Worm (Caenorhabditis elegans) whole organism, young adult: ENCODE results near the gene C50B8.4.

Experiments used
- B0035.1 ChIP-seq: sonication (generic microtip); optimal IDR thresholded peaks from 2 replicates; lab custom pipeline; 2016; ENCODE audit warnings: missing genetic modification characterization, mild to moderate bottlenecking, missing compliant biosample characterization, missing genotype, missing genetic modification reagents
- B0336.3 ChIP-seq: fragments of 200-800 bp; sonication (Bioruptor generic); IDR thresholded peaks from 2 replicates; pipeline ENCODE4 v1.3.6; 2022; ENCODE audit warnings: missing genetic modification characterization, missing compliant biosample characterization
- D2030.7 ChIP-seq: fragments of 200-800 bp; sonication (Bioruptor generic); IDR thresholded peaks from 2 replicates; pipeline ENCODE4 v1.3.6; 2022; ENCODE audit warnings: missing genetic modification reagents, missing genetic modification characterization, missing compliant biosample characterization
- F22D6.2 ChIP-seq: sonication (generic microtip); optimal IDR thresholded peaks from 2 replicates; lab custom pipeline; 2016; ENCODE audit warnings: mild to moderate bottlenecking, missing genetic modification characterization, missing compliant biosample characterization
- F23B12.7 ChIP-seq: sonication (generic microtip); optimal IDR thresholded peaks from 2 replicates; lab custom pipeline; 2017; ENCODE audit warnings: missing genetic modification characterization, mild to moderate bottlenecking, missing compliant biosample characterization, antibody characterized with exemption, moderate library complexity; ENCODE audit not compliant: insufficient read depth
- K12H6.12 ChIP-seq: fragments of 200-800 bp; sonication (Bioruptor generic); optimal IDR thresholded peaks from 2 replicates; lab custom pipeline; 2018; ENCODE audit warnings: mild to moderate bottlenecking, missing genetic modification characterization, missing compliant biosample characterization
- Y79H2A.3 ChIP-seq: fragments of 200-800 bp; sonication (Bioruptor generic); conservative IDR thresholded peaks from 2 replicates; pipeline ENCODE4 v1.3.6; 2022; ENCODE audit warnings: missing genetic modification reagents, missing genetic modification characterization, missing compliant biosample characterization
- Y95B8A.8 ChIP-seq: fragments of 200-800 bp; sonication (Bioruptor generic); IDR thresholded peaks from 2 replicates; pipeline ENCODE4 v1.3.6; 2022; ENCODE audit warnings: missing genetic modification reagents, missing genetic modification characterization, missing compliant biosample characterization
- ZK185.1 ChIP-seq: sonication (generic microtip); optimal IDR thresholded peaks from 2 replicates; lab custom pipeline; 2016; ENCODE audit warnings: mild to moderate bottlenecking, missing genetic modification characterization, missing compliant biosample characterization; ENCODE audit not compliant: poor library complexity, severe bottlenecking
- aptf-2 ChIP-seq: fragments of 200-800 bp; sonication (Bioruptor generic); conservative IDR thresholded peaks from 2 replicates; pipeline ENCODE4 v1.3.6; 2022; ENCODE audit warnings: missing genetic modification reagents, missing genetic modification characterization, missing compliant biosample characterization
- aptf-3 ChIP-seq: fragments of 200-800 bp; sonication (Bioruptor generic); IDR thresholded peaks from 2 replicates; pipeline ENCODE4 v1.3.6; 2022; ENCODE audit warnings: missing genetic modification characterization, missing compliant biosample characterization
- atf-7 ChIP-seq: sonication (generic microtip); optimal IDR thresholded peaks from 2 replicates; lab custom pipeline; 2017; ENCODE audit warnings: mild to moderate bottlenecking, missing genetic modification characterization, missing compliant biosample characterization
- attf-3 ChIP-seq: fragments of 200-800 bp; sonication (Bioruptor generic); conservative IDR thresholded peaks from 2 replicates; pipeline ENCODE4 v1.3.6; 2022; ENCODE audit warnings: missing genetic modification reagents, missing genetic modification characterization, missing compliant biosample characterization
- attf-5 ChIP-seq: fragments of 200-800 bp; sonication (Bioruptor generic); optimal IDR thresholded peaks from 2 replicates; lab custom pipeline; 2018; ENCODE audit warnings: mild to moderate bottlenecking, missing genetic modification characterization, missing compliant biosample characterization
- bed-2 ChIP-seq: fragments of 200-800 bp; sonication (Bioruptor generic); IDR thresholded peaks from 2 replicates; pipeline ENCODE4 v1.3.6; 2022; ENCODE audit warnings: missing genetic modification reagents, missing genetic modification characterization, missing compliant biosample characterization
- ccch-3 ChIP-seq: fragments of 200-800 bp; sonication (Bioruptor generic); optimal IDR thresholded peaks from 2 replicates; lab custom pipeline; 2018; ENCODE audit warnings: mild to moderate bottlenecking, missing genetic modification characterization, missing compliant biosample characterization
- cebp-1 ChIP-seq, 2 experiments: fragments of 200-800 bp in 1 of 2; sonication (Bioruptor generic) in 1 of 2; sonication (generic microtip) in 1 of 2; IDR thresholded peaks in 1 of 2; optimal IDR thresholded peaks in 1 of 2; 2 replicates each; pipeline versions ENCODE4 v1.3.6 to Lab custom; 2017 to 2022; ENCODE audit warnings: missing compliant biosample characterization in 2 of 2, missing genetic modification characterization in 2 of 2, mild to moderate bottlenecking in 1 of 2, missing genetic modification reagents in 1 of 2, moderate library complexity in 1 of 2
- ceh-27 ChIP-seq: fragments of 200-800 bp; sonication (Bioruptor generic); optimal IDR thresholded peaks from 2 replicates; lab custom pipeline; 2018; ENCODE audit warnings: mild to moderate bottlenecking, missing genetic modification characterization, moderate library complexity, missing compliant biosample characterization
- ceh-79 ChIP-seq: sonication (generic microtip); optimal IDR thresholded peaks from 2 replicates; lab custom pipeline; 2017; ENCODE audit warnings: mild to moderate bottlenecking, missing genetic modification characterization, missing compliant biosample characterization
- efl-1 ChIP-seq: fragments of 150-350 bp; optimal IDR thresholded peaks from 2 replicates; lab custom pipeline; 2014; ENCODE audit warnings: missing biosample characterization, missing genetic modification reagents, missing genetic modification characterization
- hmg-1.2 ChIP-seq: fragments of 200-800 bp; sonication (Bioruptor generic); IDR thresholded peaks from 2 replicates; pipeline ENCODE4 v1.3.6; 2022; ENCODE audit warnings: missing genetic modification reagents, missing genetic modification characterization, missing compliant biosample characterization
- hsf-1 ChIP-seq: fragments of 200-800 bp; sonication (Bioruptor generic); IDR thresholded peaks from 2 replicates; pipeline ENCODE4 v1.3.6; 2022; ENCODE audit warnings: missing genetic modification reagents, missing genetic modification characterization, missing compliant biosample characterization
- let-526 ChIP-seq: fragments of 200-800 bp; sonication (Bioruptor generic); IDR thresholded peaks from 2 replicates; pipeline ENCODE4 v1.3.6; 2022; ENCODE audit warnings: missing genetic modification reagents, missing genetic modification characterization, missing compliant biosample characterization
- lin-26 ChIP-seq: fragments of 200-800 bp; sonication (Bioruptor generic); IDR thresholded peaks from 2 replicates; pipeline ENCODE4 v1.3.6; 2022; ENCODE audit warnings: missing genetic modification reagents, missing genetic modification characterization, missing compliant biosample characterization
- lin-35 ChIP-seq, 3 experiments: fragments of 150-350 bp in 2 of 3; sonication (generic microtip) in 1 of 3; optimal IDR thresholded peaks; 2 replicates each; lab custom pipeline; 2014 to 2018; ENCODE audit warnings: missing biosample characterization in 3 of 3, missing genetic modification characterization in 3 of 3, missing genetic modification reagents in 3 of 3
- lin-40 ChIP-seq: sonication (generic microtip); optimal IDR thresholded peaks from 2 replicates; lab custom pipeline; 2016; ENCODE audit warnings: missing genetic modification characterization, mild to moderate bottlenecking, missing compliant biosample characterization, missing genotype, missing genetic modification reagents
- lin-54 ChIP-seq: fragments of 200-800 bp; sonication (Bioruptor generic); optimal IDR thresholded peaks from 2 replicates; lab custom pipeline; 2018; ENCODE audit warnings: mild to moderate bottlenecking, missing genetic modification characterization, missing compliant biosample characterization
- lsy-27 ChIP-seq: sonication (generic microtip); optimal IDR thresholded peaks from 2 replicates; lab custom pipeline; 2017; ENCODE audit warnings: missing genetic modification characterization, mild to moderate bottlenecking, missing compliant biosample characterization, antibody characterized with exemption, missing genotype, borderline replicate concordance; ENCODE audit not compliant: insufficient read depth
- mcd-1 ChIP-seq: fragments of 200-800 bp; sonication (Bioruptor generic); IDR thresholded peaks from 2 replicates; pipeline ENCODE4 v1.3.6; 2022; ENCODE audit warnings: missing genetic modification reagents, missing genetic modification characterization, missing compliant biosample characterization
- mxl-1 ChIP-seq: sonication (generic microtip); optimal IDR thresholded peaks from 2 replicates; lab custom pipeline; 2016; ENCODE audit warnings: missing genetic modification characterization, missing compliant biosample characterization
- nfya-1 ChIP-seq: sonication (generic microtip); optimal IDR thresholded peaks from 2 replicates; lab custom pipeline; 2017; ENCODE audit warnings: antibody characterized with exemption, missing compliant biosample characterization, missing genetic modification characterization, borderline replicate concordance; ENCODE audit not compliant: insufficient read depth
- nhr-120 ChIP-seq: fragments of 200-800 bp; sonication (Bioruptor generic); IDR thresholded peaks from 2 replicates; pipeline ENCODE4 v1.3.6; 2022; ENCODE audit warnings: missing genetic modification characterization, missing compliant biosample characterization
- nhr-80 ChIP-seq: sonication (generic microtip); optimal IDR thresholded peaks from 2 replicates; lab custom pipeline; 2016; ENCODE audit warnings: missing genetic modification characterization, missing compliant biosample characterization
- nhr-90 ChIP-seq: sonication (generic microtip); optimal IDR thresholded peaks from 2 replicates; lab custom pipeline; 2016; ENCODE audit warnings: missing genotype, mild to moderate bottlenecking, missing genetic modification characterization, missing compliant biosample characterization
- rpc-1 ChIP-seq, 2 experiments: fragments of 150-350 bp in 1 of 2; sonication (generic microtip) in 1 of 2; optimal IDR thresholded peaks; 2 replicates each; lab custom pipeline; 2014 to 2018; ENCODE audit warnings: missing biosample characterization in 1 of 2, missing genetic modification characterization in 1 of 2, missing genetic modification reagents in 1 of 2, missing genotype in 1 of 2
- snpc-3.4 ChIP-seq: sonication (generic microtip); optimal IDR thresholded peaks from 2 replicates; lab custom pipeline; 2017; ENCODE audit warnings: missing genetic modification characterization, mild to moderate bottlenecking, missing compliant biosample characterization, antibody characterized with exemption, moderate library complexity, missing genotype, missing genetic modification reagents
- snpc-4 ChIP-seq, 5 experiments: fragments of 150-350 bp in 1 of 5; sonication (generic microtip) in 4 of 5; optimal IDR thresholded peaks; 2 replicates each; lab custom pipeline; 2014 to 2018; ENCODE audit warnings: missing genetic modification characterization in 5 of 5, missing biosample characterization in 3 of 5, antibody characterized with exemption in 2 of 5, mild to moderate bottlenecking in 2 of 5, missing compliant biosample characterization in 2 of 5, missing genotype in 2 of 5, moderate library complexity in 2 of 5, missing genetic modification reagents in 1 of 5
- tbp1 ChIP-seq: fragments of 200-800 bp; sonication (Bioruptor generic); optimal IDR thresholded peaks from 2 replicates; lab custom pipeline; 2018; ENCODE audit warnings: mild to moderate bottlenecking, missing genetic modification characterization, missing compliant biosample characterization
- unc-130 ChIP-seq: sonication (generic microtip); optimal IDR thresholded peaks from 2 replicates; lab custom pipeline; 2016; ENCODE audit warnings: missing genetic modification reagents, missing genetic modification characterization, missing compliant biosample characterization
- xnd-1 ChIP-seq: sonication (generic microtip); optimal IDR thresholded peaks from 2 replicates; lab custom pipeline; 2016; ENCODE audit warnings: missing genotype, missing genetic modification reagents, missing genetic modification characterization, missing compliant biosample characterization
- zfh-2 ChIP-seq: fragments of 200-800 bp; sonication (Bioruptor generic); conservative IDR thresholded peaks from 2 replicates; pipeline ENCODE4 v1.3.6; 2022; ENCODE audit warnings: missing genetic modification reagents, missing genetic modification characterization, missing compliant biosample characterization
- ztf-25 ChIP-seq: fragments of 200-800 bp; sonication (Bioruptor generic); IDR thresholded peaks from 2 replicates; pipeline ENCODE4 v1.3.6; 2022; ENCODE audit warnings: missing genetic modification reagents, missing genetic modification characterization, missing compliant biosample characterization

C50B8.4 gene

DNA sequence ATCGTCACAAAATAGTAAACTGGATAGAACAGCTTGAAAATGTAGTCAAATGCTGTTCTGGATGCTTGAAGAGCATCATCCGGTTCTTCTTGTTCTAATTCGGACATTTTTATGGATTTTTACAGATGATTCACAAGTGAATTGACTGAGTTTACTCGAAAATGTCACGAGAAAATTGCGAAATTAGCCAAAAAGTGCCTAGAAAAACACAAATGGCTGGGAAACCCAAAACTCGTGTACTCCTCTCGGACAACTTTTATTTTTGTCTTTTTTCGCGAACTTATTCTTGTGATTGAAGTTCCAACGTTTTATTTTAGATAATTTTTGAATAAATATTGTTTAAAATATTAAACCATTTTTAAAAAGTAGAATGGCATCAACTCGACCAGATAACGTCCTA, 20.2 kb upstream of the C50B8.4 start, which contains the start of the genes C56A3.4 and C56A3.5:
Gene C56A3.4, minus strand, starts transcription at position 154 of the 400 bp plus-strand sequence.
Gene C56A3.5, plus strand, starts transcription at position 367 of the 400 bp plus-strand sequence.
- TF ChIP-seq ztf-25 (0 out of 2 replicates have a peak, but pooled peaks have one; percentile 10), mcd-1 (GFP tag; lab: Robert Waterston, UW) (peak; percentile 60), ZK185.1 (peak; percentile 48), lin-40 (tag; lab: Kevin White, UChicago) (peak; percentile 4), nhr-120 (no peak), let-526 (GFP tag; lab: Robert Waterston, UW) (peak; percentile 63; the same call in 1 of the 2 replicates), nhr-80 (tag; lab: Kevin White, UChicago) (peak; percentile 26), unc-130 (peak; percentile 28), D2030.7 (GFP tag; lab: Robert Waterston, UW) (0 out of 2 replicates have a peak, but pooled peaks have one; percentile 26), attf-3 (GFP tag; lab: Robert Waterston, UW) (0 out of 2 replicates have a peak, but pooled peaks have one; percentile 29), hmg-1.2 (GFP tag; lab: Robert Waterston, UW) (0 out of 2 replicates have a peak, but pooled peaks have one; percentile 21), ccch-3 (no peak), snpc-3.4 (no peak), K12H6.12 (peak; percentile 27), lin-35 (GFP tag; optimal IDR thresholded peaks at IDR 0.05; lab: Kevin White, UChicago) (peak in 1 of 3 experiments; percentile 20), rpc-1 (optimal IDR thresholded peaks at IDR 0.05; lab: Kevin White, UChicago) (no peak), rpc-1 (tag; optimal IDR thresholded peaks at IDR 0.05; lab: Kevin White, UChicago) (no peak), attf-5 (GFP tag; lab: Kevin White, UChicago) (peak; percentile 53), cebp-1 (GFP tag; IDR thresholded peaks at IDR 0.05; lab: Robert Waterston, UW) (peak; percentile 92), cebp-1 (tag; optimal IDR thresholded peaks at IDR 0.05; lab: Kevin White, UChicago) (peak; percentile 99), ceh-27 (GFP tag; lab: Kevin White, UChicago) (peak; percentile 58), snpc-4 (GFP tag; optimal IDR thresholded peaks at IDR 0.05; lab: Kevin White, UChicago) (no peak), snpc-4 (tag; optimal IDR thresholded peaks at IDR 0.05; lab: Kevin White, UChicago) (peak in 1 of 4 experiments; percentile 14), atf-7 (no peak)
- TF ChIP-seq, all 124 proteins: peak for 16

DNA sequence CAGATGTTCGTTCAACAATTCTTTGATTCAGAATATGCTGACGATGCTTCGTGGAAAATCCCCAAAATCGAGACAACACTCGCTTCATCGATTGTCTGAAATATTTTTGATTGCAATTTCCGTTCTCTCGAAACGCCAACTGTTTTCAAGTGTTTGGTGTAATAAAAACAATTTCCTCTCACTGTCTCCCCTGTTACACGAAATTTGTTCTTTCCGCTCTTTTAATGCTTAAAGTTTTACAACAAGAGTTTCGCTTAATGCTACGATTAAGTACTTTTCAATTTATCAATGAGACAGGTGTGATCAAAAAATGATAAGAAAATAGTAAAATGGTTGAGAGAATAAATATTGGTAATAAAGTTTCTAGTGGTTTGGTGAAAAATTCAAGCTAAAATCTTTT, 15.5 kb upstream of the C50B8.4 start, which contains the start of gene C56A3.6:
Gene C56A3.6, minus strand, starts transcription at position 101 of the 400 bp plus-strand sequence.
- TF ChIP-seq K12H6.12, result no peak
- no peak for TF ChIP-seq lsy-27 (tag; lab: Kevin White, UChicago)
- no peak for TF ChIP-seq nhr-90
- no peak for TF ChIP-seq attf-5 (GFP tag; lab: Kevin White, UChicago)
- TF ChIP-seq zfh-2, result no peak
- TF ChIP-seq aptf-3 (GFP tag; lab: Robert Waterston, UW), result no peak
- no peak for TF ChIP-seq xnd-1 (tag; lab: Kevin White, UChicago)
- no peak for TF ChIP-seq atf-7
- TF ChIP-seq, all 124 proteins: peak for 0

DNA sequence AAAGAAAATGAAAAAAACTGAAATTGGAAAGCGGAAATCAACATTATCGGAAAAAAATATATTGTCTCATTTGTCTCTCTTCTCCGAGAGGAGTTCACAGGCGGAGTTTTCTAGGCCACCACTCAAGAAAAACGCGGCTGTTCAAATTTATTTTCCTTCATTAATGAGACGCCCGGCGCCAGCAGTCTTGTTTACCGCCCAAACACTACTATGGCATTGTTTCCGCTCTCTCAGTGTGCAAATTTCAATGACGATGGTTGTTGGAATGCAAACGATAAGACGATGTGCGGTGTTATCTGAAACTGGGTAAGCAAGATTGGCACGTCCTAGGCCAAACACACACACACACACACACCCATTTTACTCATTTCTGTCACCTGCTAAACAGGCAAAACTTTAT, 15.1 kb upstream of the C50B8.4 start, which contains the start of gene cav-2:
Gene cav-2, plus strand, starts transcription at position 359 of the 400 bp plus-strand sequence.
- no peak for TF ChIP-seq nfya-1
- TF ChIP-seq Y79H2A.3 (GFP tag; lab: Robert Waterston, UW), result no peak
- TF ChIP-seq snpc-4 (GFP tag; optimal IDR thresholded peaks at IDR 0.05; lab: Kevin White, UChicago), result no peak
- peak in 2 of 4 experiments; percentile 40 to 78 for TF ChIP-seq snpc-4 (tag; optimal IDR thresholded peaks at IDR 0.05; lab: Kevin White, UChicago)
- TF ChIP-seq aptf-2 (GFP tag; lab: Robert Waterston, UW), result 0 out of 2 replicates have a peak, but pooled peaks have one; percentile 25
- peak; percentile 85 for TF ChIP-seq mcd-1 (GFP tag; lab: Robert Waterston, UW)
- no peak for TF ChIP-seq hsf-1
- peak; percentile 88 for TF ChIP-seq B0035.1 (tag; lab: Kevin White, UChicago)
- TF ChIP-seq lin-54 (GFP tag; lab: Kevin White, UChicago), result peak; percentile 95
- TF ChIP-seq cebp-1 (GFP tag; IDR thresholded peaks at IDR 0.05; lab: Robert Waterston, UW), result 0 out of 2 replicates have a peak, but pooled peaks have one; percentile 57
- peak; percentile 66 for TF ChIP-seq cebp-1 (tag; optimal IDR thresholded peaks at IDR 0.05; lab: Kevin White, UChicago)
- TF ChIP-seq lin-26 (GFP tag; lab: Robert Waterston, UW), result no peak
- TF ChIP-seq tbp1 (GFP tag; lab: Kevin White, UChicago), result peak; percentile 4
- peak; percentile 74 for TF ChIP-seq efl-1 (GFP tag; lab: Kevin White, UChicago)
- no peak for TF ChIP-seq ceh-79 (tag; lab: Kevin White, UChicago)
- no peak for TF ChIP-seq bed-2
- peak; percentile 71; the same call in 1 of the 2 replicates for TF ChIP-seq Y95B8A.8 (GFP tag; lab: Robert Waterston, UW)
- TF ChIP-seq zfh-2, result no peak
- no peak for TF ChIP-seq mxl-1 (tag; lab: Kevin White, UChicago)
- TF ChIP-seq F22D6.2 (tag; lab: Kevin White, UChicago), result peak; percentile 36
- TF ChIP-seq F23B12.7 (tag; lab: Kevin White, UChicago), result peak; percentile 18
- TF ChIP-seq B0336.3, result peak; percentile 61; the same call in 1 of the 2 replicates
